Worm (Caenorhabditis elegans) whole organism, L3 larva: ENCODE data around the gene F35H8.4.

ENCODE experiments used
- R02D3.7 ChIP-seq: fragments of 150-350 bp; optimal IDR thresholded peaks from 2 replicates; lab custom pipeline; 2014; ENCODE audit warnings: missing biosample characterization, missing genetic modification characterization
- ZK546.5 ChIP-seq: sonication (generic microtip); optimal IDR thresholded peaks from 2 replicates; lab custom pipeline; 2017; ENCODE audit warnings: missing biosample characterization, missing genetic modification characterization
- aly-2 ChIP-seq: fragments of 150-350 bp; optimal IDR thresholded peaks from 2 replicates; lab custom pipeline; 2014; ENCODE audit warnings: missing biosample characterization, missing genetic modification characterization
- ama-1 ChIP-seq: fragments of 150-350 bp; optimal IDR thresholded peaks from 2 replicates; lab custom pipeline; 2018
- ceh-82 ChIP-seq: fragments of 150-350 bp; optimal IDR thresholded peaks from 2 replicates; lab custom pipeline; 2014; ENCODE audit warnings: missing biosample characterization, missing genetic modification characterization
- ceh-9 ChIP-seq: sonication (generic microtip); optimal IDR thresholded peaks from 2 replicates; lab custom pipeline; 2018; ENCODE audit warnings: missing biosample characterization, missing genetic modification characterization
- egl-27 ChIP-seq: sonication (generic microtip); optimal IDR thresholded peaks from 4 replicates; lab custom pipeline; 2017; ENCODE audit warnings: missing biosample characterization, missing genetic modification reagents, missing genetic modification characterization
- egl-5 ChIP-seq: fragments of 150-350 bp; optimal IDR thresholded peaks from 2 replicates; lab custom pipeline; 2017; ENCODE audit warnings: missing biosample characterization, missing genetic modification reagents, missing genetic modification characterization, inconsistent platforms
- elt-1 ChIP-seq: fragments of 150-350 bp; optimal IDR thresholded peaks from 2 replicates; lab custom pipeline; 2014; ENCODE audit warnings: missing biosample characterization, missing genetic modification characterization
- elt-2 ChIP-seq: sonication (generic microtip); optimal IDR thresholded peaks from 2 replicates; lab custom pipeline; 2016; ENCODE audit warnings: missing genetic modification reagents, mild to moderate bottlenecking, missing genetic modification characterization, missing compliant biosample characterization
- eor-1 ChIP-seq, 2 experiments: fragments of 150-350 bp; optimal IDR thresholded peaks; 2 replicates each; lab custom pipeline; 2014 to 2018; ENCODE audit warnings: missing biosample characterization in 2 of 2, missing genetic modification characterization in 2 of 2
- fkh-10 ChIP-seq: sonication (generic microtip); optimal IDR thresholded peaks from 2 replicates; lab custom pipeline; 2017; ENCODE audit warnings: missing biosample characterization, missing genetic modification reagents, missing genetic modification characterization
- hmg-11 ChIP-seq: sonication (generic microtip); optimal IDR thresholded peaks from 2 replicates; lab custom pipeline; 2016; ENCODE audit warnings: missing genetic modification characterization, missing compliant biosample characterization
- jun-1 ChIP-seq: fragments of 150-350 bp; optimal IDR thresholded peaks from 2 replicates; lab custom pipeline; 2014; ENCODE audit warnings: missing biosample characterization, missing genetic modification reagents, missing genetic modification characterization
- lin-39 ChIP-seq: fragments of 150-350 bp; optimal IDR thresholded peaks from 2 replicates; lab custom pipeline; 2018; ENCODE audit warnings: missing biosample characterization, missing genetic modification reagents, missing genetic modification characterization
- lsy-12 ChIP-seq: sonication (generic microtip); optimal IDR thresholded peaks from 2 replicates; lab custom pipeline; 2016; ENCODE audit warnings: mild to moderate bottlenecking, missing genetic modification characterization, missing compliant biosample characterization
- mdl-1 ChIP-seq: fragments of 150-350 bp; optimal IDR thresholded peaks from 2 replicates; lab custom pipeline; 2014; ENCODE audit warnings: missing biosample characterization, missing genetic modification characterization
- mml-1 ChIP-seq: fragments of 150-350 bp; sonication (generic microtip); optimal IDR thresholded peaks from 3 replicates; lab custom pipeline; 2014; ENCODE audit warnings: missing biosample characterization, missing genetic modification characterization
- nfya-1 ChIP-seq: sonication (generic microtip); optimal IDR thresholded peaks from 2 replicates; lab custom pipeline; 2017; ENCODE audit warnings: missing genetic modification characterization, mild to moderate bottlenecking, missing compliant biosample characterization, antibody characterized with exemption, moderate library complexity; ENCODE audit not compliant: insufficient read depth
- nhr-11 ChIP-seq: fragments of 150-350 bp; optimal IDR thresholded peaks from 2 replicates; lab custom pipeline; 2014; ENCODE audit warnings: missing biosample characterization, missing genetic modification characterization
- nhr-12 ChIP-seq: fragments of 150-350 bp; optimal IDR thresholded peaks from 2 replicates; lab custom pipeline; 2014; ENCODE audit warnings: missing biosample characterization, missing genetic modification characterization
- nhr-23 ChIP-seq: fragments of 150-350 bp; optimal IDR thresholded peaks from 2 replicates; lab custom pipeline; 2014; ENCODE audit warnings: missing biosample characterization, missing genetic modification reagents, missing genetic modification characterization
- nhr-25 ChIP-seq: sonication (generic microtip); optimal IDR thresholded peaks from 2 replicates; lab custom pipeline; 2017; ENCODE audit warnings: missing biosample characterization, missing genetic modification characterization
- nhr-28 ChIP-seq: fragments of 150-350 bp; optimal IDR thresholded peaks from 2 replicates; lab custom pipeline; 2014; ENCODE audit warnings: missing biosample characterization, missing genetic modification characterization
- nhr-43 ChIP-seq: sonication (generic microtip); optimal IDR thresholded peaks from 2 replicates; lab custom pipeline; 2016; ENCODE audit warnings: mild to moderate bottlenecking, missing genetic modification characterization, missing compliant biosample characterization; ENCODE audit not compliant: poor library complexity, severe bottlenecking
- nhr-77 ChIP-seq: fragments of 150-350 bp; optimal IDR thresholded peaks from 2 replicates; lab custom pipeline; 2014; ENCODE audit warnings: missing biosample characterization, missing genetic modification characterization
- pqm-1 ChIP-seq: fragments of 150-350 bp; optimal IDR thresholded peaks from 2 replicates; lab custom pipeline; 2017; ENCODE audit warnings: missing biosample characterization, missing genetic modification characterization, inconsistent platforms
- sea-2 ChIP-seq: fragments of 150-350 bp; sonication (generic microtip); optimal IDR thresholded peaks from 4 replicates; lab custom pipeline; 2014; ENCODE audit warnings: missing biosample characterization, missing genetic modification reagents, missing genetic modification characterization
- tbx-2 ChIP-seq: sonication (generic microtip); optimal IDR thresholded peaks from 2 replicates; lab custom pipeline; 2016; ENCODE audit warnings: mild to moderate bottlenecking, missing genetic modification characterization, missing compliant biosample characterization
- unc-39 ChIP-seq: sonication (generic microtip); optimal IDR thresholded peaks from 4 replicates; lab custom pipeline; 2017; ENCODE audit warnings: missing biosample characterization, missing genetic modification characterization
- unc-62 ChIP-seq: fragments of 150-350 bp; sonication (generic microtip); optimal IDR thresholded peaks from 4 replicates; lab custom pipeline; 2014; ENCODE audit warnings: missing biosample characterization, missing genetic modification reagents, missing genetic modification characterization
- zag-1 ChIP-seq: fragments of 150-350 bp; optimal IDR thresholded peaks from 2 replicates; lab custom pipeline; 2014; ENCODE audit warnings: missing biosample characterization, missing genetic modification characterization
- ztf-11 ChIP-seq: fragments of 150-350 bp; optimal IDR thresholded peaks from 2 replicates; lab custom pipeline; 2014; ENCODE audit warnings: missing biosample characterization, missing genetic modification characterization

Gene F35H8.4

DNA sequence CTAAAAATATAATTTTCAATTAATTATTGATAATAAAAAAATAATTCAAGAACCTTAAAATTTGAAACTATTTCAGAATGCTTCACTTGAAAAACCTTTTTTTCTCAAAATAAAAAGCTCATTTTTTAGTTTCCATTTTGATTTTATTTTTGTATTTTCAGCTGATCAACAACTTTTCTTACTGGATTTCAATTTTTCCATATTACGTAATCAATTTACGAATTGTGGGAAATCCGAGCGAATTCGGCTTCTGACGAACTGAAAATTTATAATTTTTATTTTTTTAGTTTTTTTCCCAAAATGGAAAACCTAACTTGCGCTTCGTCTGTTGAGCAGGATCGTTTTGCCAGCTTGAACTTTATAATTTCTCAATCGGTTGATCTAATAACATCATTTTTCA, 22.4 kb downstream of the F35H8.4 start, which contains the start of gene sra-8:
sra-8 (plus strand) TSS at position 301 of the 400 bp plus-strand sequence.
- TF ChIP-seq mdl-1 (tag; lab: Kevin White, UChicago) (no peak), ama-1 (no peak), nhr-28 (tag; lab: Kevin White, UChicago) (no peak), fkh-10 (GFP tag; lab: Kevin White, UChicago) (no peak), nhr-11 (tag; lab: Kevin White, UChicago) (no peak), nhr-25 (tag; lab: Kevin White, UChicago) (no peak), sea-2 (no peak)
- TF ChIP-seq, all 47 proteins: peak for 0

DNA sequence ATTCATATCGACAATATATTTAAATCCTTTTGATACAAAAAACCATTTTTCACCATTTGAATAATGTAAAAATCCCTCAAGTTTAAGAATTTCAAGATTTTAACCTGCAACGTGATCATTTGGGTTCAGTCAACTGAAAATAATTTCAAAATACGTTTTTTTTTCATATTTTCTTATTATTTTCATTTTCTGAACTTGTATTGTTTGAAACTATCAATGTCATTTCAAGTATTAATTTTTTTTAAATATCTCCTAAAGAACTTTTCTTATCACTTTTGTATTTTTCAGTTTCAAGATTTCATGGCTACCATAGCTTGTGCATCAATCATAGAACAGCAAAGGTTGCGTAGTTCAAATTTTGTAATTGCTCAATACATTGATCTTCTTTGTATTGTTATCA, 27.8 kb downstream of the F35H8.4 start, which contains the start of gene sra-9:
sra-9 (plus strand) TSS at position 301 of the 400 bp plus-strand sequence.
- TF ChIP-seq aly-2 (tag; lab: Kevin White, UChicago) (no peak), unc-39 (tag; lab: Kevin White, UChicago) (no peak)

DNA sequence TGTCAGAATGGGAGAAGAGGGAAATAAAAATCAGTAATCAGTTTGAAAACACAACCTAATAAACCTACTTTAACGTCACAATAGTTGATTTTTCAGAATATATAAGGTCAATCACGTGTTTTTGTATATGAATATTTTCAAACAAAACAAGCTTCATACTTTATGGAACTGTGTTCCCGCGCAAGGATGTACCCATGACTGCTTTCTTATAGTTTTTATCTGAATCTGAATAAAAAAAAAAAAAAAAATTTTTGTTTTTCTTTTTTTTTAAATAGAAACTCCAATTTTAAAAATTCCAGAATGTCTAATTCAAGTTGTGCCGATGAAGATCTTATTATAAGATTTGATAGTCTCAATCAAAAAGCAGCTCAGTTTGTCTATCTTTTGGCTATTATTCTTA, 31.3 kb downstream of the F35H8.4 start, which contains the start of gene sra-2:
sra-2 (plus strand) TSS at position 301 of the 400 bp plus-strand sequence.
- TF ChIP-seq tbx-2 (no peak), elt-2 (tag; lab: Kevin White, UChicago) (no peak), eor-1 (tag; optimal IDR thresholded peaks at IDR 0.05; lab: Kevin White, UChicago) (no peak), lsy-12 (tag; lab: Kevin White, UChicago) (no peak), nhr-11 (tag; lab: Kevin White, UChicago) (no peak), sea-2 (no peak), nhr-28 (tag; lab: Kevin White, UChicago) (no peak), ceh-82 (tag; lab: Kevin White, UChicago) (no peak), jun-1 (no peak), lin-39 (tag; lab: Kevin White, UChicago) (no peak), nhr-23 (tag; lab: Kevin White, UChicago) (no peak), ztf-11 (tag; lab: Kevin White, UChicago) (no peak), hmg-11 (tag; lab: Kevin White, UChicago) (no peak), nfya-1 (no peak)

DNA sequence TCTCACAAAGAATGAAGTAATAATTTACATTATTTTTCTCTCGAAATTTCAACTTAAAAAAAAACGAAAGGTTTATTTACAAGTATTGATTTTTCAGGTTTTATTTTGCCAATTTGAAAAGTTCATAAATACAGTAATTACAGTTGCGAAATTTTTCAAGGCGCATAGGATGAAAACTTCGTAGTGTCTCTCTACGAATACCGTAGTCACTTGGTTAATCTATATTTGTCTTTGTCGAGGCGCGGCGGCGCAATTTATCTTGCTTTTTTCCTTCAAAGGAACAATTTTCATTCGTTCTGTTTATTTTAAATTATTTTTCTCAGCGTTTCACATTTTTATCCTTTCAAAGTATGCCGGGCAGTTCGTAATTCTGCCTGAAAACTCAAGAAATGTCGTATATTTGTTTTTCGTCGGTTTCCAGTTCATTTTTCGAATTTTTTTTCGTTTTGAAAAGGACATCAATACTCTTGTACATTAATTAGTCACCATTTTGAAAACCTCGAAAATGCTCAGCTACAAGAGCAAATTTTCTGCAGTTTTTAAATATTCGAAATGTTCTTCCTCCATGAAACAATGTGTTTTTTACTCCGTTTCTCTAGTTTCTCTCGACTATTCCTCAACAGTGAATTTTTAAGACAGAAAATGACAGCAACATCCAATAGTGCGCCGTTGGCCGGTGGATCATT, 36.1 kb downstream of the F35H8.4 start, which contains the start of gene mex-6:
mex-6 (plus strand) TSS at position 636 of the 686 bp plus-strand sequence.
- no peak for TF ChIP-seq egl-5 (tag; lab: Kevin White, UChicago)
- no peak for TF ChIP-seq unc-62 (GFP tag; lab: Kevin White, UChicago)
- no peak for TF ChIP-seq ceh-9 (tag; lab: Kevin White, UChicago)
- no peak for TF ChIP-seq nhr-28 (tag; lab: Kevin White, UChicago)
- no peak for TF ChIP-seq elt-2 (tag; lab: Kevin White, UChicago)
- no peak for TF ChIP-seq nhr-43 (tag; lab: Kevin White, UChicago)
- no peak for TF ChIP-seq ama-1
- TF ChIP-seq R02D3.7 (tag; lab: Kevin White, UChicago), result no peak
- no peak for TF ChIP-seq ZK546.5 (tag; lab: Kevin White, UChicago)
- TF ChIP-seq elt-1 (tag; lab: Kevin White, UChicago), result no peak

DNA sequence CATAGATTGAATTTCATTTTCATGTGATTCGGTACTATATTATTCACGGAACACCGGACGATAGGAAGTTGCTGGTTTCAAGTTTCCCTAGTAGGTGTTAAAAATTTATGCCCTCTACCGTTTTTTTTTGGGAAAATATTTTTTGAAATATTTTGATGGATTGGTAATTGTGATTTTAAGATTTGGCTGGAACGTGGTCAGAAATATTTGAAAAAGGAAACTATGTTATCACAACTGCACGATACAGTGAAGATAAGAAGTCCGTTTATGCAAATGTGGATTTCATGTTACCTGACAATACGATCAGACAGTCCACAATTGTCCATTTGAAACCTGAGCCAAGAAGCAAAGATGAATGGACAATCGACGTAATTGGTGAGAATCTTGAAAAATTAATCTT, 36.8 kb downstream of the F35H8.4 start, which contains the start of gene AH6.17:
AH6.17 (plus strand) TSS at position 185 of the 400 bp plus-strand sequence.
- TF ChIP-seq mdl-1 (tag; lab: Kevin White, UChicago), result no peak
- no peak for TF ChIP-seq pqm-1 (tag; lab: Kevin White, UChicago)
- TF ChIP-seq hmg-11 (tag; lab: Kevin White, UChicago), result no peak
- no peak for TF ChIP-seq nfya-1
- TF ChIP-seq nhr-12 (tag; lab: Kevin White, UChicago), result no peak
- TF ChIP-seq egl-5 (tag; lab: Kevin White, UChicago), result no peak
- no peak for TF ChIP-seq ama-1
- no peak for TF ChIP-seq nhr-23 (tag; lab: Kevin White, UChicago)
- no peak for TF ChIP-seq ceh-82 (tag; lab: Kevin White, UChicago)
- TF ChIP-seq nhr-11 (tag; lab: Kevin White, UChicago), result no peak
- TF ChIP-seq ZK546.5 (tag; lab: Kevin White, UChicago), result no peak
- no peak for TF ChIP-seq nhr-77 (tag; lab: Kevin White, UChicago)
- no peak for TF ChIP-seq zag-1 (tag; lab: Kevin White, UChicago)
- no peak for TF ChIP-seq mml-1
- no peak for TF ChIP-seq nhr-28 (tag; lab: Kevin White, UChicago)
- TF ChIP-seq egl-27 (tag; lab: Kevin White, UChicago), result no peak
